Fruit fly (Drosophila melanogaster) whole organism, pupa: ENCODE measurements around the gene CG4653.

Experiments
- CG10348 ChIP-seq: fragments of 200-800 bp; sonication (Bioruptor generic); IDR thresholded peaks from 2 replicates; pipeline ENCODE4 v1.3.6; 2022; ENCODE audit warnings: missing biosample characterization, missing genetic modification characterization
- CG12605 ChIP-seq: fragments of 200-800 bp; sonication (Bioruptor generic); IDR thresholded peaks from 2 replicates; pipeline ENCODE4 v1.3.6; 2022; ENCODE audit warnings: missing biosample characterization, missing genetic modification characterization
- CG13204 ChIP-seq: fragments of 200-800 bp; sonication (Bioruptor generic); optimal IDR thresholded peaks from 2 replicates; lab custom pipeline; 2018; ENCODE audit warnings: missing biosample characterization, mild to moderate bottlenecking, missing genetic modification characterization, moderate library complexity
- CG14655 ChIP-seq: fragments of 200-800 bp; sonication (Bioruptor generic); optimal IDR thresholded peaks from 3 replicates; lab custom pipeline; 2017; ENCODE audit warnings: mild to moderate bottlenecking, missing biosample characterization, missing genetic modification reagents, missing genetic modification characterization
- CG34367 ChIP-seq: fragments of 200-800 bp; sonication (Bioruptor generic); optimal IDR thresholded peaks from 2 replicates; lab custom pipeline; 2018; ENCODE audit warnings: missing biosample characterization, mild to moderate bottlenecking, missing genetic modification characterization
- CG4496 ChIP-seq: fragments of 200-800 bp; sonication (Bioruptor generic); IDR thresholded peaks from 3 replicates; pipeline ENCODE4 v1.3.6; 2022; ENCODE audit warnings: missing biosample characterization, missing genetic modification characterization
- CG8159 ChIP-seq: fragments of 200-800 bp; sonication (Bioruptor generic); optimal IDR thresholded peaks from 3 replicates; lab custom pipeline; 2018; ENCODE audit warnings: missing biosample characterization, mild to moderate bottlenecking, missing genetic modification characterization, moderate library complexity
- CG9948 ChIP-seq: fragments of 200-800 bp; sonication (Bioruptor generic); optimal IDR thresholded peaks from 2 replicates; lab custom pipeline; 2018; ENCODE audit warnings: missing biosample characterization, mild to moderate bottlenecking, missing genetic modification characterization, moderate library complexity
- D1 ChIP-seq: fragments of 200-800 bp; sonication (Bioruptor generic); optimal IDR thresholded peaks from 2 replicates; lab custom pipeline; 2018; ENCODE audit warnings: missing biosample characterization, mild to moderate bottlenecking, missing genetic modification characterization, moderate library complexity
- EcR ChIP-seq: fragments of 200-800 bp; sonication (Bioruptor generic); optimal IDR thresholded peaks from 3 replicates; lab custom pipeline; 2019; ENCODE audit warnings: missing biosample characterization, missing genetic modification characterization, mild to moderate bottlenecking, moderate library complexity, missing genetic modification reagents
- Ets98B ChIP-seq: fragments of 200-800 bp; sonication (Bioruptor generic); IDR thresholded peaks from 2 replicates; pipeline ENCODE4 v1.3.6; 2022; ENCODE audit warnings: missing biosample characterization, missing genetic modification characterization
- Pif1A ChIP-seq: fragments of 200-800 bp; sonication (Bioruptor generic); optimal IDR thresholded peaks from 3 replicates; lab custom pipeline; 2016; ENCODE audit warnings: missing biosample characterization, missing genetic modification characterization
- Pif1B ChIP-seq: fragments of 200-800 bp; sonication (Bioruptor generic); optimal IDR thresholded peaks from 3 replicates; lab custom pipeline; 2016; ENCODE audit warnings: missing biosample characterization, missing genetic modification characterization
- gl ChIP-seq: fragments of 200-800 bp; sonication (Bioruptor generic); optimal IDR thresholded peaks from 2 replicates; lab custom pipeline; 2018; ENCODE audit warnings: missing biosample characterization, mild to moderate bottlenecking, missing genetic modification characterization

DNA sequence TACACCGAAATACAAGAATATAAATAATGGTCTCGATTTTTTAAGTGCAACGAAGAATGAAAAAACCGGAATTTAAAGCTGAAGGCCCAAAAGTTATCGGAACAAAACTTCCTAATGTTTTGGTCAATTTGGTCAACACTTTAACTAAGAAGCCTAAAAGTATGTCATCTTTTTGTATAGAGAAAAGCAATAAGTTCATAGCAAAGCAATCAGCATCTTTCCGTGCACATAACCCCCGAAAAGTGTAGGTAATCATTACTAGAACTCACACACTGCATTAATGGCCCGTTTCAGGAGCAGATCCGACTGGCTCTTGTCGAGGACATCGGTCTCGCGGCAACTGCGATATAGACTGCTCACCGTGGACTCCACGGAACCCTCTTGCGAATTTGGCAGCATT, 40.5 kb downstream of the CG4653 start:
- TF ChIP-seq gl = no peak
- TF ChIP-seq CG10348 (GFP tag; lab: Robert Waterston, UW) = no peak
- TF ChIP-seq Pif1A (GFP tag; lab: Kevin White, UChicago) = no peak
- TF ChIP-seq EcR (GFP tag; lab: Kevin White, UChicago) = no peak
- no peak for TF ChIP-seq CG4496 (GFP tag; lab: Robert Waterston, UW)
- TF ChIP-seq CG9948 (tag; lab: Kevin White, UChicago) = no peak
- TF ChIP-seq CG12605 = no peak
- no peak for TF ChIP-seq Pif1B (GFP tag; lab: Kevin White, UChicago)
- TF ChIP-seq CG34367 (tag; lab: Kevin White, UChicago) = no peak
- no peak for TF ChIP-seq CG13204
- no peak for TF ChIP-seq CG8159 (tag; lab: Kevin White, UChicago)
- no peak for TF ChIP-seq Ets98B
- TF ChIP-seq CG14655 (GFP tag; lab: Kevin White, UChicago) = no peak
- no peak for TF ChIP-seq D1 (tag; lab: Kevin White, UChicago)
